Fruit fly (Drosophila melanogaster) whole organism, embryonic: ENCODE data around the gene CG17982.
A peak's percentile ranks its signal among the peaks of the same experiment; 100 is the strongest.

Experiments
- Aef1 ChIP-seq: fragments of 200-800 bp; sonication (Bioruptor generic); IDR thresholded peaks from 3 replicates; pipeline ENCODE4 v1.3.6; 2022; ENCODE audit warnings: missing biosample characterization, missing genetic modification characterization
- CG10209 ChIP-seq: fragments of 200-800 bp; sonication (Bioruptor generic); optimal IDR thresholded peaks from 3 replicates; lab custom pipeline; 2017; ENCODE audit warnings: missing biosample characterization, mild to moderate bottlenecking, missing genetic modification characterization, missing genetic modification reagents
- CG10462 ChIP-seq: fragments of 200-800 bp; sonication (Bioruptor generic); optimal IDR thresholded peaks from 2 replicates; lab custom pipeline; 2016; ENCODE audit warnings: missing biosample characterization, missing genetic modification characterization
- CG10543 ChIP-seq: fragments of 200-800 bp; sonication (Bioruptor generic); optimal IDR thresholded peaks from 3 replicates; lab custom pipeline; 2017; ENCODE audit warnings: missing biosample characterization, mild to moderate bottlenecking, missing genetic modification characterization, moderate library complexity
- CG10565 ChIP-seq: fragments of 200-800 bp; sonication (Bioruptor generic); optimal IDR thresholded peaks from 3 replicates; lab custom pipeline; 2016; ENCODE audit warnings: missing biosample characterization, mild to moderate bottlenecking, missing genetic modification characterization
- CG10959 ChIP-seq: fragments of 200-800 bp; sonication (Bioruptor generic); IDR thresholded peaks from 2 replicates; pipeline ENCODE4 v1.3.6; 2022; ENCODE audit warnings: missing biosample characterization, missing genetic modification characterization
- CG13296 ChIP-seq: fragments of 200-800 bp; sonication (Bioruptor generic); optimal IDR thresholded peaks from 3 replicates; lab custom pipeline; 2018; ENCODE audit warnings: missing biosample characterization, mild to moderate bottlenecking, missing genetic modification characterization
- CG15269 ChIP-seq: fragments of 200-800 bp; sonication (Bioruptor generic); optimal IDR thresholded peaks from 2 replicates; lab custom pipeline; 2018; ENCODE audit warnings: missing biosample characterization, mild to moderate bottlenecking, missing genetic modification characterization, moderate library complexity
- CG1647 ChIP-seq: fragments of 200-800 bp; sonication (Bioruptor generic); optimal IDR thresholded peaks from 3 replicates; lab custom pipeline; 2016; ENCODE audit warnings: missing biosample characterization, missing genetic modification characterization
- CG16813 ChIP-seq: fragments of 200-800 bp; sonication (Bioruptor generic); IDR thresholded peaks from 3 replicates; pipeline ENCODE4 v1.3.6; 2022; ENCODE audit warnings: missing biosample characterization, missing genetic modification characterization; ENCODE audit not compliant: partially characterized antibody
- CG1792 ChIP-seq: fragments of 200-800 bp; sonication (Bioruptor generic); optimal IDR thresholded peaks from 2 replicates; lab custom pipeline; 2016; ENCODE audit warnings: missing biosample characterization, missing genetic modification characterization
- CG18476 ChIP-seq: fragments of 200-800 bp; sonication (Bioruptor generic); optimal IDR thresholded peaks from 2 replicates; lab custom pipeline; 2016; ENCODE audit warnings: missing biosample characterization, mild to moderate bottlenecking, missing genetic modification characterization
- CG18619 ChIP-seq: fragments of 200-800 bp; sonication (Bioruptor generic); optimal IDR thresholded peaks from 3 replicates; lab custom pipeline; 2017; ENCODE audit warnings: missing biosample characterization, mild to moderate bottlenecking, missing genetic modification characterization
- CG3995 ChIP-seq: fragments of 200-800 bp; sonication (Bioruptor generic); optimal IDR thresholded peaks from 3 replicates; lab custom pipeline; 2016; ENCODE audit warnings: missing biosample characterization, missing genetic modification characterization
- CG4404 ChIP-seq: fragments of 200-800 bp; sonication (Bioruptor generic); IDR thresholded peaks from 2 replicates; pipeline ENCODE4 v1.3.6; 2022; ENCODE audit warnings: missing biosample characterization, missing genetic modification characterization
- CG6272 ChIP-seq: fragments of 200-800 bp; sonication (Bioruptor generic); IDR thresholded peaks from 2 replicates; pipeline ENCODE4 v1.3.6; 2022; ENCODE audit warnings: missing biosample characterization, missing genetic modification characterization
- CG7745 ChIP-seq: fragments of 200-800 bp; sonication (Bioruptor generic); optimal IDR thresholded peaks from 2 replicates; lab custom pipeline; 2018; ENCODE audit warnings: missing biosample characterization, mild to moderate bottlenecking, missing genetic modification characterization, moderate library complexity
- Deaf1 ChIP-seq: fragments of 200-800 bp; optimal IDR thresholded peaks from 3 replicates; lab custom pipeline; 2019; ENCODE audit warnings: missing biosample characterization, mild to moderate bottlenecking, missing genetic modification characterization, moderate library complexity
- Eip74EF ChIP-seq, 2 experiments: fragments of 200-800 bp in 1 of 2; fragments of >200 bp in 1 of 2; sonication (Bioruptor generic) in 1 of 2; optimal IDR thresholded peaks; 2 replicates each; lab custom pipeline; 2017 to 2019; ENCODE audit warnings: missing biosample characterization in 2 of 2, missing genetic modification characterization in 2 of 2, mild to moderate bottlenecking in 1 of 2, moderate library complexity in 1 of 2
- Elba2 ChIP-seq: fragments of 200-800 bp; sonication (Bioruptor generic); optimal IDR thresholded peaks from 3 replicates; lab custom pipeline; 2016; ENCODE audit warnings: missing biosample characterization, missing genetic modification characterization
- HHEX ChIP-seq: fragments of 200-800 bp; sonication (Bioruptor generic); optimal IDR thresholded peaks from 3 replicates; lab custom pipeline; 2017; ENCODE audit warnings: missing biosample characterization, mild to moderate bottlenecking, missing genetic modification characterization, missing genetic modification reagents
- Hmx ChIP-seq: fragments of 200-800 bp; sonication (Bioruptor generic); optimal IDR thresholded peaks from 2 replicates; lab custom pipeline; 2016; ENCODE audit warnings: missing biosample characterization, missing genetic modification characterization
- Lhr ChIP-seq: fragments of 200-800 bp; sonication (Bioruptor generic); optimal IDR thresholded peaks from 3 replicates; lab custom pipeline; 2017; ENCODE audit warnings: mild to moderate bottlenecking, missing biosample characterization, missing genetic modification reagents, missing genetic modification characterization
- Lpt ChIP-seq: fragments of >200 bp; optimal IDR thresholded peaks from 2 replicates; lab custom pipeline; 2018; ENCODE audit warnings: missing biosample characterization, missing genetic modification characterization
- MESR4 ChIP-seq: fragments of 200-800 bp; sonication (Bioruptor generic); optimal IDR thresholded peaks from 2 replicates; lab custom pipeline; 2018; ENCODE audit warnings: missing biosample characterization, mild to moderate bottlenecking, missing genetic modification characterization, moderate library complexity
- Myb ChIP-seq: fragments of 200-800 bp; sonication (Bioruptor generic); optimal IDR thresholded peaks from 2 replicates; lab custom pipeline; 2016; ENCODE audit warnings: missing biosample characterization, missing genetic modification characterization
- NC2β ChIP-seq: fragments of 200-800 bp; sonication (Bioruptor generic); optimal IDR thresholded peaks from 2 replicates; lab custom pipeline; 2016; ENCODE audit warnings: missing biosample characterization, missing genetic modification characterization
- NK7.1 ChIP-seq: fragments of 200-800 bp; sonication (Bioruptor generic); optimal IDR thresholded peaks from 3 replicates; lab custom pipeline; 2016; ENCODE audit warnings: missing biosample characterization, missing genetic modification characterization
- Optix ChIP-seq: fragments of 200-800 bp; sonication (Bioruptor generic); IDR thresholded peaks from 3 replicates; pipeline ENCODE4 v1.3.6; 2022; ENCODE audit warnings: missing biosample characterization, missing genetic modification characterization
- Rx ChIP-seq: fragments of 200-800 bp; sonication (Bioruptor generic); IDR thresholded peaks from 2 replicates; pipeline ENCODE4 v1.3.6; 2022; ENCODE audit warnings: missing biosample characterization, missing genetic modification characterization
- Scr ChIP-seq: fragments of 200-800 bp; sonication (Bioruptor generic); IDR thresholded peaks from 2 replicates; pipeline ENCODE4 v1.3.6; 2022; ENCODE audit warnings: missing biosample characterization, missing genetic modification characterization; ENCODE audit not compliant: partially characterized antibody
- Sin3A ChIP-seq: fragments of >200 bp; optimal IDR thresholded peaks from 2 replicates; lab custom pipeline; 2018
- Sry-β ChIP-seq: fragments of 200-800 bp; sonication (Bioruptor generic); optimal IDR thresholded peaks from 2 replicates; lab custom pipeline; 2018; ENCODE audit warnings: missing biosample characterization, mild to moderate bottlenecking, missing genetic modification characterization, moderate library complexity
- Sry-δ ChIP-seq: fragments of 200-800 bp; sonication (Bioruptor generic); optimal IDR thresholded peaks from 2 replicates; lab custom pipeline; 2016; ENCODE audit warnings: missing biosample characterization, missing genetic modification characterization
- Stat92E ChIP-seq, 3 experiments: fragments of >200 bp in 2 of 3; fragments of 200-800 bp in 1 of 3; sonication (Bioruptor generic) in 1 of 3; optimal IDR thresholded peaks; 2 replicates each; lab custom pipeline; 2017 to 2019; ENCODE audit warnings: missing biosample characterization in 3 of 3, missing genetic modification characterization in 3 of 3, mild to moderate bottlenecking in 1 of 3, moderate library complexity in 1 of 3
- Taf1 ChIP-seq: fragments of 200-800 bp; sonication (Bioruptor generic); IDR thresholded peaks from 2 replicates; pipeline ENCODE4 v1.3.6; 2022; ENCODE audit warnings: missing biosample characterization, missing genetic modification characterization
- Xrp1 ChIP-seq: fragments of 200-800 bp; sonication (Bioruptor generic); IDR thresholded peaks from 2 replicates; pipeline ENCODE4 v1.3.6; 2022; ENCODE audit warnings: missing biosample characterization, missing genetic modification characterization
- YL-1 ChIP-seq: fragments of 200-800 bp; sonication (Bioruptor generic); optimal IDR thresholded peaks from 3 replicates; lab custom pipeline; 2017; ENCODE audit warnings: missing biosample characterization, mild to moderate bottlenecking, missing genetic modification characterization
- ash1 ChIP-seq: fragments of 200-800 bp; sonication (Bioruptor generic); optimal IDR thresholded peaks from 2 replicates; lab custom pipeline; 2018; ENCODE audit warnings: missing biosample characterization, mild to moderate bottlenecking, missing genetic modification characterization
- cato ChIP-seq: fragments of 200-800 bp; sonication (Bioruptor generic); optimal IDR thresholded peaks from 2 replicates; lab custom pipeline; 2016; ENCODE audit warnings: missing biosample characterization, missing genetic modification characterization, borderline replicate concordance
- chm ChIP-seq: fragments of 200-800 bp; sonication (Bioruptor generic); IDR thresholded peaks from 2 replicates; pipeline ENCODE4 v1.3.6; 2022; ENCODE audit warnings: missing biosample characterization, missing genetic modification characterization
- kay ChIP-seq: fragments of 200-800 bp; sonication (Bioruptor generic); optimal IDR thresholded peaks from 2 replicates; lab custom pipeline; 2016; ENCODE audit warnings: missing biosample characterization, missing genetic modification characterization
- ken ChIP-seq: fragments of 200-800 bp; sonication (Bioruptor generic); IDR thresholded peaks from 3 replicates; pipeline ENCODE4 v1.3.6; 2022; ENCODE audit warnings: missing biosample characterization, missing genetic modification characterization
- luna ChIP-seq: fragments of 200-800 bp; sonication (Bioruptor generic); optimal IDR thresholded peaks from 2 replicates; lab custom pipeline; 2016; ENCODE audit warnings: missing biosample characterization, missing genetic modification characterization
- nau ChIP-seq: fragments of 200-800 bp; sonication (Bioruptor generic); optimal IDR thresholded peaks from 3 replicates; lab custom pipeline; 2017; ENCODE audit warnings: missing biosample characterization, mild to moderate bottlenecking, missing genetic modification characterization, missing genetic modification reagents
- pho ChIP-seq: fragments of 200-800 bp; sonication (Bioruptor generic); optimal IDR thresholded peaks from 2 replicates; lab custom pipeline; 2016; ENCODE audit warnings: missing biosample characterization, missing genetic modification characterization
- repo ChIP-seq: fragments of 200-800 bp; sonication (Bioruptor generic); optimal IDR thresholded peaks from 2 replicates; lab custom pipeline; 2016; ENCODE audit warnings: missing biosample characterization, missing genetic modification characterization
- sim ChIP-seq: fragments of 200-800 bp; sonication (Bioruptor generic); IDR thresholded peaks from 2 replicates; pipeline ENCODE4 v1.3.6; 2022; ENCODE audit warnings: missing biosample characterization, missing genetic modification characterization
- stc ChIP-seq: fragments of 200-800 bp; sonication (Bioruptor generic); IDR thresholded peaks from 2 replicates; pipeline ENCODE4 v1.3.6; 2022; ENCODE audit warnings: missing biosample characterization, missing genetic modification characterization
- tgo ChIP-seq: fragments of 200-800 bp; sonication (Bioruptor generic); IDR thresholded peaks from 3 replicates; pipeline ENCODE4 v1.3.6; 2022; ENCODE audit warnings: missing biosample characterization, missing genetic modification characterization
- toy ChIP-seq: fragments of 200-800 bp; sonication (Bioruptor generic); IDR thresholded peaks from 2 replicates; pipeline ENCODE4 v1.3.6; 2022; ENCODE audit warnings: missing biosample characterization, missing genetic modification characterization

Gene CG17982

DNA sequence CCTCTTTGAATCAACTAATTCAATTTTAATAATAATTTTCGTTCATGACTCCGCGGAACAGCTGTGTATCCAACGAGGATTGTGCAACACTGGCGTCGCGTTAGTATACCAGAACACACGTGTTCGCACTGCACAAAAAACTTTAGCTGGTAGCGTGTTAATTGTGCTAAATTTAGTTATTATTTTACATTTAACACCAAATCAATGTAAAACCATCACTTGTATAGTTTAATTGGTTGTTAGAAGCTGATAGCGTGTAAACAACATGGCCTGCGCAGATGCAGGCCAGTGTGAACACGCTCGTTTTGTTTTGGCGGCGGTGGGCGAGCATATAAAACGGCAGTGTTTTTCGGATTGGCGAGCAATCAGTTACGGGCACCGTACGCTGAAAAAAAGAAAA is 13.7 kb upstream of the CG17982 start, which contains the start of the genes Traf6 and GIIIspla2 (continued):
- peak; percentile 68 for TF ChIP-seq Elba2 (GFP tag; lab: Kevin White, UChicago)
- TF ChIP-seq chm (GFP tag; lab: Robert Waterston, UW), result peak; percentile 44; the same call in 1 of the 2 replicates
- peak; percentile 45 for TF ChIP-seq NK7.1
- TF ChIP-seq nau, result no peak
- TF ChIP-seq tgo (GFP tag; lab: Robert Waterston, UW), result peak; percentile 74
- TF ChIP-seq toy (GFP tag; lab: Robert Waterston, UW), result no peak; the same call in 1 of the 2 replicates
- peak; percentile 66 for TF ChIP-seq CG4404 (GFP tag; lab: Robert Waterston, UW)
- TF ChIP-seq MESR4 (GFP tag; lab: Kevin White, UChicago), result peak; percentile 57
- peak; percentile 76 for TF ChIP-seq CG15269
- TF ChIP-seq luna (GFP tag; lab: Kevin White, UChicago), result no peak
- TF ChIP-seq Taf1 (GFP tag; lab: Robert Waterston, UW), result peak; percentile 56; the same call in 1 of the 2 replicates
- TF ChIP-seq pho, result peak; percentile 77
- TF ChIP-seq CG13296 (GFP tag; lab: Kevin White, UChicago), result peak; percentile 67
- TF ChIP-seq CG6272 (GFP tag; lab: Robert Waterston, UW), result peak; percentile 67
- peak; percentile 71 for TF ChIP-seq CG18619 (GFP tag; lab: Kevin White, UChicago)
- TF ChIP-seq Lpt (GFP tag; lab: Kevin White, UChicago), result no peak
- TF ChIP-seq Myb (GFP tag; lab: Kevin White, UChicago), result peak; percentile 63
- peak; percentile 44; the same call in 1 of the 3 replicates for TF ChIP-seq CG16813
- TF ChIP-seq CG3995, result peak; percentile 60
- TF ChIP-seq sim (GFP tag; lab: Robert Waterston, UW), result 0 out of 2 replicates have a peak, but pooled peaks have one; percentile 48
- TF ChIP-seq HHEX, result peak; percentile 60
- TF ChIP-seq ken, result peak; percentile 81
- TF ChIP-seq Sry-δ, result peak; percentile 37
- TF ChIP-seq kay (GFP tag; lab: Kevin White, UChicago), result peak; percentile 19
- TF ChIP-seq cato (GFP tag; lab: Kevin White, UChicago), result peak; percentile 8
- no peak for TF ChIP-seq Sry-β (GFP tag; lab: Kevin White, UChicago)
- peak; percentile 15 for TF ChIP-seq repo (GFP tag; lab: Kevin White, UChicago)
- peak; percentile 54 for TF ChIP-seq Lhr (GFP tag; lab: Kevin White, UChicago)
- no peak for TF ChIP-seq ash1 (GFP tag; lab: Kevin White, UChicago)
- peak; percentile 81 for TF ChIP-seq Xrp1
- no peak for TF ChIP-seq Stat92E (GFP tag; optimal IDR thresholded peaks at IDR 0.05; lab: Kevin White, UChicago)
- peak; percentile 49 for TF ChIP-seq Scr
- TF ChIP-seq YL-1 (GFP tag; lab: Kevin White, UChicago), result peak; percentile 19
- TF ChIP-seq Rx, result peak; percentile 71
- TF ChIP-seq CG10565, result no peak
- TF ChIP-seq CG10462 (GFP tag; lab: Kevin White, UChicago), result no peak
- TF ChIP-seq CG10959, result peak; percentile 63
- TF ChIP-seq stc (GFP tag; lab: Robert Waterston, UW), result peak; percentile 59; the same call in 1 of the 2 replicates
- TF ChIP-seq Deaf1, result peak; percentile 77
- TF ChIP-seq CG1647, result peak; percentile 62
- no peak for TF ChIP-seq Hmx (GFP tag; lab: Kevin White, UChicago)
- TF ChIP-seq CG7745 (tag; lab: Kevin White, UChicago), result no peak
- TF ChIP-seq NC2β, result peak; percentile 44
- TF ChIP-seq Sin3A (lab: Kevin White, UChicago), result peak; percentile 75
- peak; percentile 70 for TF ChIP-seq CG1792 (GFP tag; lab: Kevin White, UChicago)
- peak; percentile 72 for TF ChIP-seq CG10209
- TF ChIP-seq Aef1 (GFP tag; lab: Robert Waterston, UW), result peak; percentile 45; the same call in 2 of the 3 replicates
- peak; percentile 78 for TF ChIP-seq CG10543 (GFP tag; lab: Kevin White, UChicago)
- peak; percentile 62; the same call in 2 of the 3 replicates for TF ChIP-seq Optix (GFP tag; lab: Robert Waterston, UW)
- no peak for TF ChIP-seq Eip74EF (GFP tag; optimal IDR thresholded peaks at IDR 0.05; lab: Kevin White, UChicago)
- peak; percentile 79 for TF ChIP-seq CG18476 (GFP tag; lab: Kevin White, UChicago)
